Fruit fly (Drosophila melanogaster): ENCODE data around the gene Ctr9.

- no peak for TF ChIP-seq Blimp-1 (GFP tag; optimal IDR thresholded peaks at IDR 0.05)
- peak; percentile 57 for TF ChIP-seq Eip78C (GFP tag)
Observed at dm6 chr3L:1277937-1278336, 29.1 kb upstream of the Ctr9 start.
